Worm (Caenorhabditis elegans) whole organism, L4 larva: ENCODE results near the gene T07E3.4.

Experiments used
- F10B5.3 ChIP-seq: sonication (generic microtip); optimal IDR thresholded peaks from 2 replicates; lab custom pipeline; 2016; ENCODE audit warnings: mild to moderate bottlenecking, missing genetic modification characterization, missing compliant biosample characterization
- F26F4.8 ChIP-seq: fragments of 200-800 bp; sonication (Bioruptor generic); conservative IDR thresholded peaks from 2 replicates; pipeline ENCODE4 v1.3.6; 2022; ENCODE audit warnings: missing genetic modification characterization, missing compliant biosample characterization
- F49E8.2 ChIP-seq: sonication (generic microtip); optimal IDR thresholded peaks from 2 replicates; lab custom pipeline; 2016; ENCODE audit warnings: missing compliant biosample characterization, mild to moderate bottlenecking, missing genetic modification characterization, borderline replicate concordance
- R02D3.7 ChIP-seq: fragments of 150-350 bp; sonication (generic microtip); optimal IDR thresholded peaks from 3 replicates; lab custom pipeline; 2014; ENCODE audit warnings: missing biosample characterization, missing genetic modification characterization
- T20F7.1 ChIP-seq: fragments of 200-800 bp; sonication (Bioruptor generic); optimal IDR thresholded peaks from 2 replicates; lab custom pipeline; 2018; ENCODE audit warnings: mild to moderate bottlenecking, missing genetic modification characterization, missing compliant biosample characterization
- T26A8.4 ChIP-seq: fragments of 200-800 bp; sonication (Bioruptor generic); IDR thresholded peaks from 2 replicates; pipeline ENCODE4 v1.3.6; 2022; ENCODE audit warnings: missing genetic modification characterization, missing compliant biosample characterization
- Y105C5A.15 ChIP-seq: fragments of 200-800 bp; sonication (Bioruptor generic); IDR thresholded peaks from 2 replicates; pipeline ENCODE4 v1.3.6; 2022; ENCODE audit warnings: missing genetic modification characterization, missing compliant biosample characterization
- ZK337.2 ChIP-seq: fragments of 200-800 bp; sonication (Bioruptor generic); IDR thresholded peaks from 2 replicates; pipeline ENCODE4 v1.3.6; 2022; ENCODE audit warnings: missing genetic modification reagents, missing genetic modification characterization, missing compliant biosample characterization
- ama-1 ChIP-seq: fragments of 150-350 bp; optimal IDR thresholded peaks from 2 replicates; lab custom pipeline; 2014; ENCODE audit warnings: inconsistent platforms, mixed read lengths
- ceh-20 ChIP-seq: fragments of 200-800 bp; sonication (Bioruptor generic); IDR thresholded peaks from 2 replicates; pipeline ENCODE4 v1.3.6; 2022; ENCODE audit warnings: missing genetic modification reagents, missing genetic modification characterization, missing compliant biosample characterization
- ceh-28 ChIP-seq: fragments of 150-350 bp; optimal IDR thresholded peaks from 2 replicates; lab custom pipeline; 2014; ENCODE audit warnings: missing biosample characterization, missing genetic modification reagents, missing genetic modification characterization
- ceh-32 ChIP-seq: sonication (generic microtip); optimal IDR thresholded peaks from 2 replicates; lab custom pipeline; 2016; ENCODE audit warnings: mild to moderate bottlenecking, missing genetic modification characterization, missing compliant biosample characterization; ENCODE audit not compliant: poor library complexity
- cey-2 ChIP-seq: sonication (generic microtip); optimal IDR thresholded peaks from 3 replicates; lab custom pipeline; 2017; ENCODE audit warnings: missing genetic modification characterization, mild to moderate bottlenecking, missing compliant biosample characterization, antibody characterized with exemption, borderline replicate concordance; ENCODE audit not compliant: insufficient read depth
- ctbp-1 ChIP-seq: fragments of 200-800 bp; sonication (Bioruptor generic); IDR thresholded peaks from 2 replicates; pipeline ENCODE4 v1.3.6; 2022; ENCODE audit warnings: missing genetic modification reagents, missing genetic modification characterization, missing compliant biosample characterization
- daf-12 ChIP-seq: fragments of 150-350 bp; optimal IDR thresholded peaks from 2 replicates; lab custom pipeline; 2014; ENCODE audit warnings: missing biosample characterization, missing genetic modification reagents, missing genetic modification characterization
- daf-16 ChIP-seq, 3 experiments: sonication (generic microtip); optimal IDR thresholded peaks; 2 replicates each; lab custom pipeline; 2016 to 2017; ENCODE audit warnings: missing genetic modification characterization in 3 of 3, missing genetic modification reagents in 3 of 3, mild to moderate bottlenecking in 2 of 3, missing compliant biosample characterization in 2 of 3, missing biosample characterization in 1 of 3, moderate library complexity in 1 of 3
- daf-19 ChIP-seq: fragments of 200-800 bp; sonication (Bioruptor generic); conservative IDR thresholded peaks from 2 replicates; pipeline ENCODE4 v1.3.6; 2022; ENCODE audit warnings: missing genetic modification characterization, missing compliant biosample characterization
- dmd-8 ChIP-seq: fragments of 200-800 bp; sonication (Bioruptor generic); IDR thresholded peaks from 2 replicates; pipeline ENCODE4 v1.3.6; 2022; ENCODE audit warnings: missing genetic modification characterization, missing compliant biosample characterization
- egl-43 ChIP-seq: fragments of 200-800 bp; sonication (Bioruptor generic); IDR thresholded peaks from 2 replicates; pipeline ENCODE4 v1.3.6; 2022; ENCODE audit warnings: missing genetic modification reagents, missing genetic modification characterization, missing compliant biosample characterization
- fkh-10 ChIP-seq: fragments of 150-350 bp; optimal IDR thresholded peaks from 2 replicates; lab custom pipeline; 2014; ENCODE audit warnings: missing biosample characterization, missing genetic modification reagents, missing genetic modification characterization
- hif-1 ChIP-seq, 2 experiments: sonication (generic microtip); optimal IDR thresholded peaks; 2 replicates each; lab custom pipeline; 2016 to 2017; ENCODE audit warnings: missing compliant biosample characterization in 2 of 2, missing genetic modification characterization in 2 of 2, missing genetic modification reagents in 2 of 2, missing genotype in 2 of 2, mild to moderate bottlenecking in 1 of 2
- hlh-11 ChIP-seq: fragments of 200-800 bp; sonication (Bioruptor generic); optimal IDR thresholded peaks from 2 replicates; lab custom pipeline; 2018; ENCODE audit warnings: mild to moderate bottlenecking, missing genetic modification characterization, missing compliant biosample characterization
- hmg-1.1 ChIP-seq: fragments of 200-800 bp; sonication (Bioruptor generic); IDR thresholded peaks from 2 replicates; pipeline ENCODE4 v1.3.6; 2022; ENCODE audit warnings: missing genetic modification reagents, missing genetic modification characterization, missing compliant biosample characterization
- lin-15B ChIP-seq: fragments of 150-350 bp; sonication (generic microtip); optimal IDR thresholded peaks from 3 replicates; lab custom pipeline; 2014; ENCODE audit warnings: missing biosample characterization, missing genetic modification characterization
- lin-29 ChIP-seq: fragments of 200-800 bp; sonication (Bioruptor generic); IDR thresholded peaks from 2 replicates; pipeline ENCODE4 v1.3.6; 2022; ENCODE audit warnings: missing genetic modification reagents, missing genetic modification characterization, missing compliant biosample characterization
- lsy-2 ChIP-seq, 2 experiments: fragments of 150-350 bp in 1 of 2; sonication (generic microtip) in 1 of 2; optimal IDR thresholded peaks; 2 replicates each; lab custom pipeline; 2014 to 2017; ENCODE audit warnings: missing biosample characterization in 2 of 2, missing genetic modification characterization in 2 of 2
- madf-5 ChIP-seq, 2 experiments: fragments of 200-800 bp; sonication (Bioruptor generic); IDR thresholded peaks; 2 replicates each; pipeline ENCODE4 v1.3.6; 2022; ENCODE audit warnings: missing compliant biosample characterization in 2 of 2, missing genetic modification characterization in 2 of 2
- madf-9 ChIP-seq: fragments of 200-800 bp; sonication (Bioruptor generic); conservative IDR thresholded peaks from 2 replicates; pipeline ENCODE4 v1.3.6; 2022; ENCODE audit warnings: missing genetic modification reagents, missing genetic modification characterization, missing compliant biosample characterization
- mdl-1 ChIP-seq, 2 experiments: fragments of 150-350 bp in 1 of 2; sonication (generic microtip) in 1 of 2; optimal IDR thresholded peaks; 2 replicates each; lab custom pipeline; 2014 to 2017; ENCODE audit warnings: missing biosample characterization in 2 of 2, missing genetic modification characterization in 2 of 2
- mdt-29 ChIP-seq: fragments of 200-800 bp; sonication (Bioruptor generic); IDR thresholded peaks from 2 replicates; pipeline ENCODE4 v1.3.6; 2022; ENCODE audit warnings: missing genetic modification reagents, missing genetic modification characterization, missing compliant biosample characterization
- mep-1 ChIP-seq: fragments of 150-350 bp; sonication (generic microtip); optimal IDR thresholded peaks from 3 replicates; lab custom pipeline; 2014; ENCODE audit warnings: missing biosample characterization, missing genetic modification characterization
- mxl-2 ChIP-seq: fragments of 200-800 bp; sonication (Bioruptor generic); conservative IDR thresholded peaks from 2 replicates; pipeline ENCODE4 v1.3.6; 2022; ENCODE audit warnings: missing genetic modification reagents, missing genetic modification characterization, missing compliant biosample characterization
- mxl-3 ChIP-seq: fragments of 200-800 bp; sonication (Bioruptor generic); optimal IDR thresholded peaks from 2 replicates; lab custom pipeline; 2018; ENCODE audit warnings: mild to moderate bottlenecking, missing genetic modification characterization, missing compliant biosample characterization
- nhr-10 ChIP-seq: fragments of 150-350 bp; optimal IDR thresholded peaks from 2 replicates; lab custom pipeline; 2014; ENCODE audit warnings: missing biosample characterization, missing genetic modification characterization
- nhr-102 ChIP-seq: sonication (generic microtip); optimal IDR thresholded peaks from 2 replicates; lab custom pipeline; 2016; ENCODE audit warnings: mild to moderate bottlenecking, missing genetic modification characterization, moderate library complexity, missing compliant biosample characterization
- nhr-237 ChIP-seq: sonication (generic microtip); optimal IDR thresholded peaks from 2 replicates; lab custom pipeline; 2017; ENCODE audit warnings: missing biosample characterization, missing genetic modification characterization
- nhr-25 ChIP-seq: sonication (generic microtip); optimal IDR thresholded peaks from 2 replicates; lab custom pipeline; 2017; ENCODE audit warnings: missing genetic modification characterization, mild to moderate bottlenecking, missing compliant biosample characterization, antibody characterized with exemption, moderate library complexity, borderline replicate concordance; ENCODE audit not compliant: insufficient read depth
- nhr-48 ChIP-seq: sonication (generic microtip); optimal IDR thresholded peaks from 2 replicates; lab custom pipeline; 2016; ENCODE audit warnings: mild to moderate bottlenecking, missing genetic modification characterization, missing compliant biosample characterization
- nhr-6 ChIP-seq: fragments of 150-350 bp; optimal IDR thresholded peaks from 2 replicates; lab custom pipeline; 2014; ENCODE audit warnings: missing biosample characterization, missing genetic modification characterization
- nhr-77 ChIP-seq: fragments of 150-350 bp; optimal IDR thresholded peaks from 2 replicates; lab custom pipeline; 2014; ENCODE audit warnings: missing biosample characterization, missing genetic modification characterization
- pha-4 ChIP-seq, 2 experiments: fragments of 150-350 bp in 1 of 2; fragments of 200-800 bp in 1 of 2; sonication (Bioruptor generic) in 1 of 2; IDR thresholded peaks in 1 of 2; optimal IDR thresholded peaks in 1 of 2; 2 replicates each; pipeline versions ENCODE4 v1.3.6 to Lab custom; 2014 to 2022; ENCODE audit warnings: missing genetic modification characterization in 2 of 2, missing genetic modification reagents in 2 of 2, missing biosample characterization in 1 of 2, missing compliant biosample characterization in 1 of 2
- rbr-2 ChIP-seq: sonication (generic microtip); optimal IDR thresholded peaks from 2 replicates; lab custom pipeline; 2016; ENCODE audit warnings: missing genotype, missing genetic modification characterization, missing compliant biosample characterization
- skn-1 ChIP-seq: fragments of 150-350 bp; optimal IDR thresholded peaks from 2 replicates; lab custom pipeline; 2014; ENCODE audit warnings: missing biosample characterization, missing genetic modification characterization
- spr-1 ChIP-seq: sonication (generic microtip); optimal IDR thresholded peaks from 2 replicates; lab custom pipeline; 2016; ENCODE audit warnings: mild to moderate bottlenecking, missing genetic modification characterization, missing compliant biosample characterization
- spr-3 ChIP-seq: fragments of 200-800 bp; sonication (Bioruptor generic); optimal IDR thresholded peaks from 2 replicates; lab custom pipeline; 2018; ENCODE audit warnings: mild to moderate bottlenecking, missing genetic modification characterization, missing compliant biosample characterization
- unc-130 ChIP-seq: sonication (generic microtip); optimal IDR thresholded peaks from 2 replicates; lab custom pipeline; 2016; ENCODE audit warnings: missing genetic modification reagents, missing genetic modification characterization, missing compliant biosample characterization
- unc-39 ChIP-seq: sonication (generic microtip); optimal IDR thresholded peaks from 2 replicates; lab custom pipeline; 2017; ENCODE audit warnings: missing biosample characterization, missing genetic modification characterization
- vab-7 ChIP-seq: fragments of 200-800 bp; sonication (Bioruptor generic); IDR thresholded peaks from 2 replicates; pipeline ENCODE4 v1.3.6; 2022; ENCODE audit warnings: missing genetic modification reagents, missing genetic modification characterization, missing compliant biosample characterization
- zag-1 ChIP-seq: fragments of 150-350 bp; optimal IDR thresholded peaks from 2 replicates; lab custom pipeline; 2014; ENCODE audit warnings: missing biosample characterization, missing genetic modification characterization
- zfp-3 ChIP-seq: fragments of 200-800 bp; sonication (Bioruptor generic); conservative IDR thresholded peaks from 2 replicates; pipeline ENCODE4 v1.3.6; 2022; ENCODE audit warnings: missing genetic modification reagents, missing genetic modification characterization, missing compliant biosample characterization

The T07E3.4 gene

DNA sequence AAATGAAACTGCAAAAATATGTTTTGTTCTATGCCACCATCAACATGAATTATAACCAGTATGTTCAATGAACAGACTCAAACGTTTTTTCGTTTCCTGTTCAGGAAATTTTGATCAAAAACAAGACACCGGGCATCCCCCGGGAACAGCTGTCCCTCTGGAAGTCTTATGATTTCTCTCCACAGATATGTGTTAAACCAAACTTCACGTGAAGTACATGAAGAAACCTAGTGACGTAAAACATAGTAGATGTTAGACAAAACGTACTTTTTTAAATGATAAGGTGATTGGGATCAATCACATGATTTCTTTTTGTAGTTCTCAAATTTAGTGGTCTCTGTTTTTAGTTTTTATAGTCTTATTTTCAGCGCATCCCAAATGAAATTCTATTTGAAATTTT lies 704 bp downstream of the T07E3.4 start (continued):
- no peak for TF ChIP-seq nhr-25 (tag; lab: Kevin White, UChicago)
- no peak for TF ChIP-seq nhr-10 (tag; lab: Kevin White, UChicago)
- TF ChIP-seq daf-12 (tag; lab: Kevin White, UChicago) = no peak
- no peak for TF ChIP-seq ZK337.2 (GFP tag; lab: Robert Waterston, UW)
- TF ChIP-seq ceh-32 (tag; lab: Kevin White, UChicago) = no peak
- no peak for TF ChIP-seq mdt-29 (GFP tag; lab: Robert Waterston, UW)
- no peak for TF ChIP-seq rbr-2
- TF ChIP-seq nhr-237 (tag; lab: Kevin White, UChicago) = no peak
- TF ChIP-seq spr-1 = no peak
- TF ChIP-seq unc-130 (GFP tag; lab: Kevin White, UChicago) = no peak
- TF ChIP-seq fkh-10 (GFP tag; lab: Kevin White, UChicago) = no peak
- TF ChIP-seq lsy-2 (tag; optimal IDR thresholded peaks at IDR 0.05; lab: Kevin White, UChicago) = peak in 1 of 2 experiments; percentile 44
- TF ChIP-seq ctbp-1 = no peak
- no peak for TF ChIP-seq Y105C5A.15 (GFP tag; lab: Robert Waterston, UW)
- TF ChIP-seq mxl-2 (GFP tag; lab: Robert Waterston, UW) = peak; percentile 60
- TF ChIP-seq lin-29 (GFP tag; lab: Robert Waterston, UW) = no peak
- TF ChIP-seq unc-39 = no peak
- TF ChIP-seq T26A8.4 = no peak
- no peak for TF ChIP-seq mxl-3 (GFP tag; lab: Kevin White, UChicago)
- no peak for TF ChIP-seq F49E8.2 (tag; lab: Kevin White, UChicago)
- no peak for TF ChIP-seq nhr-77 (tag; lab: Kevin White, UChicago)
- no peak for TF ChIP-seq hif-1 (tag; optimal IDR thresholded peaks at IDR 0.05; lab: Kevin White, UChicago)
- TF ChIP-seq daf-16 (GFP tag; optimal IDR thresholded peaks at IDR 0.05; lab: Kevin White, UChicago) = peak in 1 of 2 experiments; percentile 1
- peak; percentile 22 for TF ChIP-seq daf-16 (tag; optimal IDR thresholded peaks at IDR 0.05; lab: Kevin White, UChicago)
- TF ChIP-seq nhr-6 (tag; lab: Kevin White, UChicago) = no peak
- no peak for TF ChIP-seq daf-19 (GFP tag; lab: Robert Waterston, UW)
- TF ChIP-seq R02D3.7 (tag; lab: Kevin White, UChicago) = no peak
- no peak for TF ChIP-seq madf-9 (GFP tag; lab: Robert Waterston, UW)
- peak; percentile 81 for TF ChIP-seq hlh-11 (tag; lab: Kevin White, UChicago)
- TF ChIP-seq ceh-28 (tag; lab: Kevin White, UChicago) = no peak
- TF ChIP-seq madf-5 (GFP tag; IDR thresholded peaks at IDR 0.05; lab: Robert Waterston, UW) = no peak
- TF ChIP-seq dmd-8 (GFP tag; lab: Robert Waterston, UW) = no peak
- TF ChIP-seq nhr-102 = no peak
- TF ChIP-seq zfp-3 = 0 out of 2 replicates have a peak, but pooled peaks have one; percentile 16
- TF ChIP-seq cey-2 = no peak
- no peak for TF ChIP-seq ama-1 (lab: Kevin White, UChicago)
- TF ChIP-seq nhr-48 (tag; lab: Kevin White, UChicago) = peak; percentile 47
- peak in 1 of 2 experiments; percentile 52 for TF ChIP-seq mdl-1 (tag; optimal IDR thresholded peaks at IDR 0.05; lab: Kevin White, UChicago)
- peak; percentile 58; the same call in 1 of the 2 replicates for TF ChIP-seq ceh-20 (GFP tag; lab: Robert Waterston, UW)
- no peak for TF ChIP-seq spr-3 (GFP tag; lab: Kevin White, UChicago)
- TF ChIP-seq egl-43 = no peak
- peak; percentile 39 for TF ChIP-seq mep-1 (tag; lab: Kevin White, UChicago)
- no peak for TF ChIP-seq zag-1 (tag; lab: Kevin White, UChicago)
- no peak for TF ChIP-seq hmg-1.1
- TF ChIP-seq vab-7 = no peak
- TF ChIP-seq F26F4.8 (GFP tag; lab: Robert Waterston, UW) = no peak
- TF ChIP-seq skn-1 = no peak
- TF ChIP-seq lin-15B = no peak
- no peak for TF ChIP-seq F10B5.3 (tag; lab: Kevin White, UChicago)
- TF ChIP-seq pha-4 (GFP tag; IDR thresholded peaks at IDR 0.05; lab: Robert Waterston, UW) = no peak
- TF ChIP-seq pha-4 (tag; optimal IDR thresholded peaks at IDR 0.05; lab: Kevin White, UChicago) = no peak
- TF ChIP-seq T20F7.1 (GFP tag; lab: Kevin White, UChicago) = peak; percentile 51
